Worm (Caenorhabditis elegans) whole organism, L1 larva: ENCODE data around the gene F39G3.5.

Experiments used
- C04F5.9 ChIP-seq: sonication (generic microtip); optimal IDR thresholded peaks from 2 replicates; lab custom pipeline; 2016; ENCODE audit warnings: missing genetic modification characterization, missing compliant biosample characterization
- C34B4.2 ChIP-seq: sonication (generic microtip); optimal IDR thresholded peaks from 2 replicates; lab custom pipeline; 2017; ENCODE audit warnings: mild to moderate bottlenecking, missing genetic modification characterization, missing compliant biosample characterization
- F16B12.6 ChIP-seq: fragments of 150-350 bp; optimal IDR thresholded peaks from 2 replicates; lab custom pipeline; 2014; ENCODE audit warnings: missing biosample characterization, missing genetic modification characterization
- alr-1 ChIP-seq: fragments of 200-800 bp; sonication (Bioruptor generic); optimal IDR thresholded peaks from 2 replicates; lab custom pipeline; 2018; ENCODE audit warnings: borderline replicate concordance, mild to moderate bottlenecking, missing genetic modification characterization, missing compliant biosample characterization
- aly-2 ChIP-seq: fragments of 150-350 bp; optimal IDR thresholded peaks from 2 replicates; lab custom pipeline; 2014; ENCODE audit warnings: missing biosample characterization, missing genetic modification characterization
- blmp-1 ChIP-seq: fragments of 150-350 bp; optimal IDR thresholded peaks from 2 replicates; lab custom pipeline; 2014; ENCODE audit warnings: missing biosample characterization, missing genetic modification characterization
- ces-1 ChIP-seq: fragments of 150-350 bp; optimal IDR thresholded peaks from 2 replicates; lab custom pipeline; 2014; ENCODE audit warnings: missing biosample characterization, missing genetic modification reagents, missing genetic modification characterization
- dpl-1 ChIP-seq, 3 experiments: fragments of 150-350 bp in 2 of 3; sonication (generic microtip) in 1 of 3; optimal IDR thresholded peaks; 2 replicates each; lab custom pipeline; 2014 to 2017; ENCODE audit warnings: missing biosample characterization in 3 of 3, missing genetic modification characterization in 3 of 3, missing genetic modification reagents in 3 of 3
- egl-13 ChIP-seq: sonication (generic microtip); optimal IDR thresholded peaks from 2 replicates; lab custom pipeline; 2016; ENCODE audit warnings: missing genotype, missing genetic modification reagents, missing genetic modification characterization, missing compliant biosample characterization
- ets-5 ChIP-seq: fragments of 200-800 bp; sonication (Bioruptor generic); IDR thresholded peaks from 2 replicates; pipeline ENCODE4 v1.3.6; 2022; ENCODE audit warnings: missing genetic modification characterization, missing compliant biosample characterization
- fkh-4 ChIP-seq: sonication (generic microtip); optimal IDR thresholded peaks from 2 replicates; lab custom pipeline; 2016; ENCODE audit warnings: missing compliant biosample characterization, missing genetic modification characterization, borderline replicate concordance
- fkh-8 ChIP-seq: sonication (generic microtip); optimal IDR thresholded peaks from 2 replicates; lab custom pipeline; 2016; ENCODE audit warnings: mild to moderate bottlenecking, missing genetic modification characterization, missing compliant biosample characterization
- fos-1 ChIP-seq: fragments of 150-350 bp; optimal IDR thresholded peaks from 2 replicates; lab custom pipeline; 2014; ENCODE audit warnings: missing biosample characterization, missing genetic modification characterization
- isw-1 ChIP-seq: fragments of 200-800 bp; sonication (Bioruptor generic); IDR thresholded peaks from 2 replicates; pipeline ENCODE4 v1.3.6; 2022; ENCODE audit warnings: missing genetic modification characterization, missing compliant biosample characterization
- jun-1 ChIP-seq: fragments of 150-350 bp; optimal IDR thresholded peaks from 2 replicates; lab custom pipeline; 2014; ENCODE audit warnings: missing biosample characterization, missing genetic modification reagents, missing genetic modification characterization
- lin-14 ChIP-seq: fragments of 200-800 bp; sonication (Bioruptor generic); optimal IDR thresholded peaks from 2 replicates; lab custom pipeline; 2018; ENCODE audit warnings: mild to moderate bottlenecking, missing genetic modification characterization, moderate library complexity, missing compliant biosample characterization
- lin-39 ChIP-seq: fragments of 150-350 bp; optimal IDR thresholded peaks from 2 replicates; lab custom pipeline; 2014; ENCODE audit warnings: missing biosample characterization, missing genetic modification reagents, missing genetic modification characterization
- lir-3 ChIP-seq: sonication (generic microtip); optimal IDR thresholded peaks from 2 replicates; lab custom pipeline; 2016; ENCODE audit warnings: mild to moderate bottlenecking, missing genetic modification characterization, moderate library complexity, missing compliant biosample characterization; ENCODE audit not compliant: poor library complexity
- mdl-1 ChIP-seq, 2 experiments: fragments of 150-350 bp; optimal IDR thresholded peaks; 2 replicates each; lab custom pipeline; 2014 to 2017; ENCODE audit warnings: missing biosample characterization in 2 of 2, missing genetic modification characterization in 2 of 2, inconsistent platforms in 1 of 2
- mep-1 ChIP-seq: fragments of 150-350 bp; optimal IDR thresholded peaks from 2 replicates; lab custom pipeline; 2014; ENCODE audit warnings: missing biosample characterization, missing genetic modification characterization
- nhr-11 ChIP-seq: fragments of 150-350 bp; optimal IDR thresholded peaks from 2 replicates; lab custom pipeline; 2014; ENCODE audit warnings: missing biosample characterization, missing genetic modification characterization
- nhr-12 ChIP-seq: sonication (generic microtip); optimal IDR thresholded peaks from 2 replicates; lab custom pipeline; 2017; ENCODE audit warnings: missing biosample characterization, missing genetic modification characterization
- nhr-19 ChIP-seq: fragments of 200-800 bp; sonication (Bioruptor generic); conservative IDR thresholded peaks from 2 replicates; pipeline ENCODE4 v1.3.6; 2022; ENCODE audit warnings: missing genetic modification characterization, missing compliant biosample characterization
- nhr-71 ChIP-seq: sonication (generic microtip); optimal IDR thresholded peaks from 2 replicates; lab custom pipeline; 2016; ENCODE audit warnings: mild to moderate bottlenecking, missing genetic modification characterization, moderate library complexity, missing compliant biosample characterization
- nhr-77 ChIP-seq: fragments of 150-350 bp; optimal IDR thresholded peaks from 2 replicates; lab custom pipeline; 2014; ENCODE audit warnings: missing biosample characterization, missing genetic modification characterization
- nhr-90 ChIP-seq: sonication (generic microtip); optimal IDR thresholded peaks from 2 replicates; lab custom pipeline; 2016; ENCODE audit warnings: mild to moderate bottlenecking, missing genetic modification characterization, missing compliant biosample characterization; ENCODE audit not compliant: poor library complexity
- pag-3 ChIP-seq: sonication (generic microtip); optimal IDR thresholded peaks from 2 replicates; lab custom pipeline; 2017; ENCODE audit warnings: missing genetic modification characterization, mild to moderate bottlenecking, missing compliant biosample characterization, antibody characterized with exemption, borderline replicate concordance; ENCODE audit not compliant: insufficient read depth
- pax-3 ChIP-seq: fragments of 200-800 bp; sonication (Bioruptor generic); optimal IDR thresholded peaks from 2 replicates; lab custom pipeline; 2018; ENCODE audit warnings: mild to moderate bottlenecking, missing genetic modification characterization, moderate library complexity, missing compliant biosample characterization
- skn-1 ChIP-seq: fragments of 150-350 bp; optimal IDR thresholded peaks from 2 replicates; lab custom pipeline; 2014; ENCODE audit warnings: missing biosample characterization, missing genetic modification characterization
- snpc-4 ChIP-seq: fragments of 150-350 bp; optimal IDR thresholded peaks from 2 replicates; lab custom pipeline; 2014; ENCODE audit warnings: missing biosample characterization, missing genetic modification characterization
- snu-23 ChIP-seq: sonication (generic microtip); optimal IDR thresholded peaks from 2 replicates; lab custom pipeline; 2016; ENCODE audit warnings: missing genetic modification characterization, missing compliant biosample characterization
- swsn-7 ChIP-seq: sonication (generic microtip); optimal IDR thresholded peaks from 2 replicates; lab custom pipeline; 2016; ENCODE audit warnings: missing genetic modification characterization, missing compliant biosample characterization
- tbx-2 ChIP-seq: sonication (generic microtip); optimal IDR thresholded peaks from 2 replicates; lab custom pipeline; 2016; ENCODE audit warnings: missing genetic modification characterization, missing compliant biosample characterization
- tlp-1 ChIP-seq: fragments of 150-350 bp; optimal IDR thresholded peaks from 2 replicates; lab custom pipeline; 2014; ENCODE audit warnings: missing biosample characterization, missing genetic modification characterization
- unc-130 ChIP-seq: fragments of 150-350 bp; optimal IDR thresholded peaks from 2 replicates; lab custom pipeline; 2017; ENCODE audit warnings: missing biosample characterization, missing genetic modification characterization, inconsistent platforms
- unc-30 ChIP-seq: sonication (generic microtip); optimal IDR thresholded peaks from 2 replicates; lab custom pipeline; 2017; ENCODE audit warnings: missing biosample characterization, missing genetic modification characterization
- unc-86 ChIP-seq: sonication (generic microtip); optimal IDR thresholded peaks from 2 replicates; lab custom pipeline; 2016; ENCODE audit warnings: missing genetic modification characterization, missing compliant biosample characterization
- unc-98 ChIP-seq: fragments of 200-800 bp; sonication (Bioruptor generic); IDR thresholded peaks from 2 replicates; pipeline ENCODE4 v1.3.6; 2022; ENCODE audit warnings: missing genetic modification characterization, missing compliant biosample characterization
- zip-4 ChIP-seq: fragments of 200-800 bp; sonication (Bioruptor generic); optimal IDR thresholded peaks from 2 replicates; lab custom pipeline; 2018; ENCODE audit warnings: mild to moderate bottlenecking, missing genetic modification characterization, moderate library complexity, missing compliant biosample characterization

Gene F39G3.5

ce11 chrV:4722314-4722713 lies at the start of gene F39G3.5:
TSS of gene F39G3.5 (plus strand) at chrV:4722614.
- TF ChIP-seq swsn-7 (tag; lab: Kevin White, UChicago) (no peak), unc-130 (tag; lab: Kevin White, UChicago) (no peak), mep-1 (no peak), egl-13 (no peak), nhr-77 (tag; lab: Kevin White, UChicago) (no peak), alr-1 (tag; lab: Kevin White, UChicago) (no peak), unc-86 (tag; lab: Kevin White, UChicago) (no peak), isw-1 (no peak)

- TF ChIP-seq mep-1, result no peak
- TF ChIP-seq fkh-8 (tag; lab: Kevin White, UChicago), result no peak
- no peak for TF ChIP-seq lir-3 (tag; lab: Kevin White, UChicago)
- TF ChIP-seq aly-2 (tag; lab: Kevin White, UChicago), result no peak
- TF ChIP-seq nhr-77 (tag; lab: Kevin White, UChicago), result no peak
- TF ChIP-seq alr-1 (tag; lab: Kevin White, UChicago), result no peak
- TF ChIP-seq blmp-1 (tag; lab: Kevin White, UChicago), result no peak
- TF ChIP-seq lin-39 (tag; lab: Kevin White, UChicago), result no peak
- TF ChIP-seq nhr-90, result no peak
- no peak for TF ChIP-seq fos-1
- TF ChIP-seq pax-3 (tag; lab: Kevin White, UChicago), result no peak
- TF ChIP-seq tbx-2, result no peak
- TF ChIP-seq F16B12.6 (tag; lab: Kevin White, UChicago), result no peak
- no peak for TF ChIP-seq unc-30 (tag; lab: Kevin White, UChicago)
- no peak for TF ChIP-seq pag-3 (tag; lab: Kevin White, UChicago)
- TF ChIP-seq ces-1, result no peak
- no peak for TF ChIP-seq unc-98
These were observed 47.9 kb upstream of the F39G3.5 start, which contains the start of gene K03B4.8 for ce11 chrV:4674506-4674905. TSS of gene K03B4.8 (minus strand) at chrV:4674606.

DNA sequence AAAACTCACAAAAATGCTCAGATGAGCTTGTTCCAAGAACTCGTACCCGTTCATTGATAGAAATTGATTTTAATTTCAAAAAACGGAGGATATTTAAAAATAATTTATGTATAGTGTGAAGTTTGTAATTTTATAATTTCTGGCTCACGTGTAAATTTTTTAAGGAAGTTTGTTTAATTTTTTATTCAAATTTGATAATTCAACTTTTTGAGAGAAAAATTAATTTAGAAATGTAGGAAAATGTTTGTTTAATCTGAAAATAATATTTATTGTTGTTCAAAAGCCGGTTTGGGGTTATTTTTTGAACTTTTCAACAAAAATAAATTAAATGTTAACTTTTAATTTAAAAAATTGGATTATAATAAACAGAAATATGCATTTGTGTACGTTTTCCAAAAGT lies 46.3 kb upstream of the F39G3.5 start, which contains the start of gene K03B4.6:
K03B4.6 (minus strand) TSS at position 101 of the 400 bp plus-strand sequence.
- TF ChIP-seq tlp-1 (no peak), snu-23 (GFP tag; lab: Kevin White, UChicago) (no peak), C04F5.9 (tag; lab: Kevin White, UChicago) (no peak), fos-1 (no peak), nhr-71 (tag; lab: Kevin White, UChicago) (no peak), nhr-19 (no peak), skn-1 (tag; lab: Kevin White, UChicago) (no peak), C34B4.2 (tag; lab: Kevin White, UChicago) (no peak), lin-14 (no peak)
- TF ChIP-seq, all 84 proteins: peak for 0

- TF ChIP-seq jun-1 (tag; lab: Kevin White, UChicago) (no peak), C34B4.2 (tag; lab: Kevin White, UChicago) (no peak), blmp-1 (tag; lab: Kevin White, UChicago) (no peak), mep-1 (no peak), swsn-7 (tag; lab: Kevin White, UChicago) (no peak), nhr-11 (tag; lab: Kevin White, UChicago) (no peak), lir-3 (tag; lab: Kevin White, UChicago) (no peak), snpc-4 (no peak), zip-4 (GFP tag; lab: Kevin White, UChicago) (no peak), fkh-4 (no peak), dpl-1 (GFP tag; optimal IDR thresholded peaks at IDR 0.05; lab: Kevin White, UChicago) (no peak), mdl-1 (tag; optimal IDR thresholded peaks at IDR 0.05; lab: Kevin White, UChicago) (no peak), nhr-12 (tag; lab: Kevin White, UChicago) (no peak), ets-5 (no peak), nhr-90 (no peak), fos-1 (no peak)
- TF ChIP-seq, all 84 proteins: peak for 0
These were observed 45.6 kb upstream of the F39G3.5 start for ce11 chrV:4676812-4677211.
